Fruit fly (Drosophila melanogaster): ENCODE measurements around the gene Spindly.

- TF ChIP-seq CTCF (optimal IDR thresholded peaks at IDR 0.05): no peak
- TF ChIP-seq CG8478 (optimal IDR thresholded peaks at IDR 0.05): no peak
Measured at dm6 chr2L:3550583-3550982, 20.5 kb upstream of the Spindly start.

All from S2 (cell line).